Worm (Caenorhabditis elegans): ENCODE data around the gene C49C3.4.
"Not testable (repeated sequence)": the region's sequence is repeated elsewhere in the genome, so short reads cannot be mapped to it uniquely, and the experiment has no call there.

C49C3.4 gene

ce11 chrIV:17291629-17292199 is 28.9 kb upstream of the C49C3.4 start, which contains the start of the genes T28F3.11 and slc-17.4:
Gene T28F3.11 (minus strand): TSS chrIV:17291679.
Gene slc-17.4 (minus strand): TSS chrIV:17291733.
- TF ChIP-seq unc-55 (GFP tag; optimal IDR thresholded peaks at IDR 0.05) (peak; percentile 4), elt-3 (tag; optimal IDR thresholded peaks at IDR 0.05) (no peak)

- TF ChIP-seq fos-1 (tag; optimal IDR thresholded peaks at IDR 0.05) (peak; percentile 23), nhr-23 (tag; optimal IDR thresholded peaks at IDR 0.05) (no peak), nhr-129 (tag; optimal IDR thresholded peaks at IDR 0.05) (peak; percentile 43)
Measured at ce11 chrIV:17292350-17292749, 28.2 kb upstream of the C49C3.4 start.

ce11 chrIV:17293068-17293467 is 27.5 kb upstream of the C49C3.4 start:
- TF ChIP-seq mbf-1 (tag; optimal IDR thresholded peaks at IDR 0.05) (no peak), unc-55 (GFP tag; optimal IDR thresholded peaks at IDR 0.05) (peak; percentile 11), alr-1 (tag; optimal IDR thresholded peaks at IDR 0.05) (no peak), unc-62 (GFP tag; optimal IDR thresholded peaks at IDR 0.05) (no peak), skn-1 (tag; optimal IDR thresholded peaks at IDR 0.05) (no peak), nhr-12 (tag; optimal IDR thresholded peaks at IDR 0.05) (no peak), snpc-4 (tag; optimal IDR thresholded peaks at IDR 0.05) (no peak), sma-9 (GFP tag; optimal IDR thresholded peaks at IDR 0.05) (no peak), sma-9 (tag; optimal IDR thresholded peaks at IDR 0.05) (no peak)

ce11 chrIV:17293679-17294078 is 26.9 kb upstream of the C49C3.4 start:
- peak; percentile 72 for TF ChIP-seq unc-55 (GFP tag; optimal IDR thresholded peaks at IDR 0.05)
- TF ChIP-seq egl-27 (tag; optimal IDR thresholded peaks at IDR 0.05): no peak
- TF ChIP-seq nhr-129 (tag; optimal IDR thresholded peaks at IDR 0.05): peak; percentile 20
- TF ChIP-seq ama-1 (optimal IDR thresholded peaks at IDR 0.05): no peak
- TF ChIP-seq C34F6.9 (tag; optimal IDR thresholded peaks at IDR 0.05): peak; percentile 69

ce11 chrIV:17294489-17294888 is 26.1 kb upstream of the C49C3.4 start, which contains the start of gene T28F3.5:
Gene T28F3.5 (plus strand): TSS chrIV:17294789.
- no peak for TF ChIP-seq nhr-129 (tag; optimal IDR thresholded peaks at IDR 0.05)
- TF ChIP-seq lsy-2 (tag; optimal IDR thresholded peaks at IDR 0.05): no peak
- TF ChIP-seq nhr-237 (tag; optimal IDR thresholded peaks at IDR 0.05): no peak

- TF ChIP-seq skn-1 (tag; optimal IDR thresholded peaks at IDR 0.05) (no peak), ztf-4 (tag; optimal IDR thresholded peaks at IDR 0.05) (no peak)
Measured at ce11 chrIV:17301933-17302332, 18.7 kb upstream of the C49C3.4 start, which contains the start of gene ifta-2. Gene ifta-2 (minus strand): TSS chrIV:17302033.

- TF ChIP-seq skn-1 (tag; optimal IDR thresholded peaks at IDR 0.05); gmeb-1 (tag; optimal IDR thresholded peaks at IDR 0.05); sma-3 (GFP tag; optimal IDR thresholded peaks at IDR 0.05): not testable (repeated sequence)
Measured at ce11 chrIV:17307223-17307622, 13.4 kb upstream of the C49C3.4 start, which contains the start of gene T28F3.8. Gene T28F3.8 (minus strand): TSS chrIV:17307323.

- TF ChIP-seq ceh-82 (tag; optimal IDR thresholded peaks at IDR 0.05) (no peak), ZK546.5 (tag; optimal IDR thresholded peaks at IDR 0.05) (no peak), ztf-4 (tag; optimal IDR thresholded peaks at IDR 0.05) (no peak), sma-9 (GFP tag; optimal IDR thresholded peaks at IDR 0.05) (no peak), sma-9 (tag; optimal IDR thresholded peaks at IDR 0.05) (no peak), peb-1 (tag; optimal IDR thresholded peaks at IDR 0.05) (no peak), crh-2 (tag; optimal IDR thresholded peaks at IDR 0.05) (no peak), lin-39 (tag; optimal IDR thresholded peaks at IDR 0.05) (no peak), F13H6.1 (tag; optimal IDR thresholded peaks at IDR 0.05) (no peak), nhr-77 (tag; optimal IDR thresholded peaks at IDR 0.05) (no peak), R02D3.7 (tag; optimal IDR thresholded peaks at IDR 0.05) (no peak), nhr-237 (tag; optimal IDR thresholded peaks at IDR 0.05) (no peak), nhr-21 (tag; optimal IDR thresholded peaks at IDR 0.05) (no peak), lin-11 (tag; optimal IDR thresholded peaks at IDR 0.05) (no peak), snpc-4 (tag; optimal IDR thresholded peaks at IDR 0.05) (no peak), unc-39 (tag; optimal IDR thresholded peaks at IDR 0.05) (no peak), unc-62 (GFP tag; optimal IDR thresholded peaks at IDR 0.05) (no peak), lsy-2 (tag; optimal IDR thresholded peaks at IDR 0.05) (no peak), zag-1 (tag; optimal IDR thresholded peaks at IDR 0.05) (no peak), C34F6.9 (tag; optimal IDR thresholded peaks at IDR 0.05) (no peak), Y55F3AM.14 (GFP tag; optimal IDR thresholded peaks at IDR 0.05) (no peak)
Measured at ce11 chrIV:17308211-17308610, 12.4 kb upstream of the C49C3.4 start, which contains the start of gene T28F3.9. Gene T28F3.9 (plus strand): TSS chrIV:17308511.
